Fruit fly (Drosophila melanogaster): ENCODE data around the gene CG14879.

Gene CG14879

DNA sequence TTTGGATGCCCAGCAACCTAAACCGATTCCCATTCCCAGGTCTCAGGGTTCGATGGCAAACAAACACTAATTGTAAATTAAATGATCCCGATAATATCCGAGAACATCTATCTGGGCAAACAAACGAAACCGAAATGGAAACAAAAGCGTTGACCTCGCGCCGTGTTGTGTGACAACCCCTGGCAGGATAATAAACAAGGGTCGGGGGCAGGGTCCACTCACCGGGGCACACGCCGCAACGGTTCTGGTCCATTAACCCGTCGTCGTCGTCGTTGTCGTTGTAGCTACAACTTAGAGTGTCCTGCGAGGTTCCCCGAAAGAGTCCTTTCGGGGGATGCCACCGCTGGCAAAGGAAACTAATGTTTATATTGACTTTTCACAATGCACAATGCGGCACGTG lies 40.1 kb upstream of the CG14879 start (continued):
- TF ChIP-seq pros (GFP tag; optimal IDR thresholded peaks at IDR 0.05) (peak; percentile 25), sens (GFP tag) (no peak), Ptx1 (GFP tag; IDR thresholded peaks at IDR 0.05) (no peak), D (optimal IDR thresholded peaks at IDR 0.05) (peak; percentile 82), D (GFP tag; optimal IDR thresholded peaks at IDR 0.05) (no peak), CG8290 (GFP tag; optimal IDR thresholded peaks at IDR 0.05) (no peak), CG8290 (tag; optimal IDR thresholded peaks at IDR 0.05) (no peak), hkb (optimal IDR thresholded peaks at IDR 0.05) (no peak), hkb (GFP tag; IDR thresholded peaks at IDR 0.05) (no peak), CG3407 (GFP tag; optimal IDR thresholded peaks at IDR 0.05) (no peak), row (GFP tag; IDR thresholded peaks at IDR 0.05) (no peak), ac (GFP tag; optimal IDR thresholded peaks at IDR 0.05) (no peak), CG11723 (GFP tag; optimal IDR thresholded peaks at IDR 0.05) (no peak), CG17328 (GFP tag; IDR thresholded peaks at IDR 0.05) (no peak), CG15073 (GFP tag; optimal IDR thresholded peaks at IDR 0.05) (no peak), mam (GFP tag; optimal IDR thresholded peaks at IDR 0.05) (no peak), Rfx (GFP tag; IDR thresholded peaks at IDR 0.05) (no peak), CG4617 (GFP tag; optimal IDR thresholded peaks at IDR 0.05; ENCODE audit: borderline replicate concordance) (no peak), CG3726 (GFP tag; IDR thresholded peaks at IDR 0.05) (no peak), slou (GFP tag; optimal IDR thresholded peaks at IDR 0.05) (no peak), Ets65A (GFP tag) (peak; percentile 22), sc (optimal IDR thresholded peaks at IDR 0.05) (no peak), sc (GFP tag; optimal IDR thresholded peaks at IDR 0.05) (no peak), Bgb (GFP tag; IDR thresholded peaks at IDR 0.05; ENCODE audit: partially characterized antibody) (no peak), Hr39 (optimal IDR thresholded peaks at IDR 0.05) (no peak), Meics (GFP tag; optimal IDR thresholded peaks at IDR 0.05) (no peak), CG14667 (GFP tag; IDR thresholded peaks at IDR 0.05) (no peak), gro (GFP tag; optimal IDR thresholded peaks at IDR 0.05) (no peak), Doc2 (GFP tag; IDR thresholded peaks at IDR 0.05) (no peak)

DNA sequence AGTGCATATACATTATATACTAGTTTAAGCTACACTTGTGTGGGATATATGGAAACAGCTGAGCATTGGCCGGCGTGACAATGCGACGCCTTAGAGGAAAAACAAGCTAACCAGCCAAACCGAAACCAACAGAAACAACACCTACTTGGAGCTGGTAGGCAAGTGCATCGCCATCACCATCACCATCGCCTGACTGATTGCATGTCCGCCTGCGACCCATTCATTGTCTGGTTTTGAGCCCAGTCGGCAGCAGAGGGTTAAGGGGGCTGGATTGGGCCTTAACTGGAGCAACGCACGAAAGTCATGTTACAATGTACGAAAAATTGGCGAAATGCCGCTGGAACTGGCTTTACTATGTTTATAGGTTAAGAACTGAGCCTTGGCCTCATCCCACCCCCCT lies 38.0 kb upstream of the CG14879 start:
- no peak for TF ChIP-seq HHEX (GFP tag; optimal IDR thresholded peaks at IDR 0.05)
- 0 out of 2 replicates have a peak, but pooled peaks have one; percentile 27 for TF ChIP-seq ro (GFP tag; IDR thresholded peaks at IDR 0.05)

DNA sequence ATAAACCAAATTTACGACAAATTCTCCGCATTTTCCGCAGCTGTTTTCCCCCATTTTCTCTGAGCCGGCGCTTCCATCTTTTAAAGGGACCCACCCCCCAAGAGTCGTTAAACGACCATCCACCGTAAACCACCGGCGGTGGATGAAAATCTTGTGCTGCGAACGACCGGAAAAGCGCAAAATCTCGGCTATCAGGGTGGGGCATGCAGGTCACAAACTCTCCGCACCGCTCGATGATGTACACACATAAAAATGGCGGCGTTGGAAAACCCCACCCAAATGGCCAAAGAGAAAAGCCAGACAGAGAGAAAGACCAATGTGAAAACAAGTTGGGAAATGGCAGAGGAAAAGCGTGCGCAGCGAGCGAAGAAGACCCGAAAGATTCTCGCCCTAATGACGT lies 36.6 kb upstream of the CG14879 start:
- TF ChIP-seq phol (tag; optimal IDR thresholded peaks at IDR 0.05) (peak; percentile 33), CG32767 (GFP tag; IDR thresholded peaks at IDR 0.05) (peak; percentile 67; the same call in 1 of the 2 replicates), crol (GFP tag; IDR thresholded peaks at IDR 0.05) (0 out of 2 replicates have a peak, but pooled peaks have one; percentile 24), toy (GFP tag; IDR thresholded peaks at IDR 0.05) (no peak), lbe (GFP tag; optimal IDR thresholded peaks at IDR 0.05) (no peak), MTF-1 (GFP tag; optimal IDR thresholded peaks at IDR 0.05; ENCODE audit: borderline replicate concordance) (no peak), Nf-YC (tag; optimal IDR thresholded peaks at IDR 0.05) (peak; percentile 90), tap (tag; optimal IDR thresholded peaks at IDR 0.05) (no peak), Six4 (GFP tag; optimal IDR thresholded peaks at IDR 0.05) (no peak), CG32532 (GFP tag; IDR thresholded peaks at IDR 0.05) (no peak), Eip74EF (GFP tag; optimal IDR thresholded peaks at IDR 0.05) (no peak), eve (GFP tag; optimal IDR thresholded peaks at IDR 0.05) (no peak), psq (GFP tag; optimal IDR thresholded peaks at IDR 0.05) (no peak), CG6765 (GFP tag; optimal IDR thresholded peaks at IDR 0.05) (no peak), seq (GFP tag; IDR thresholded peaks at IDR 0.05) (peak; percentile 88), CG10274 (GFP tag; optimal IDR thresholded peaks at IDR 0.05) (no peak), dati (GFP tag; IDR thresholded peaks at IDR 0.05) (no peak), Nf-YB (GFP tag; optimal IDR thresholded peaks at IDR 0.05) (peak; percentile 87), ewg (GFP tag; optimal IDR thresholded peaks at IDR 0.05) (peak; percentile 20)
